Worm (Caenorhabditis elegans): ENCODE measurements around the gene F46B3.1.

DNA sequence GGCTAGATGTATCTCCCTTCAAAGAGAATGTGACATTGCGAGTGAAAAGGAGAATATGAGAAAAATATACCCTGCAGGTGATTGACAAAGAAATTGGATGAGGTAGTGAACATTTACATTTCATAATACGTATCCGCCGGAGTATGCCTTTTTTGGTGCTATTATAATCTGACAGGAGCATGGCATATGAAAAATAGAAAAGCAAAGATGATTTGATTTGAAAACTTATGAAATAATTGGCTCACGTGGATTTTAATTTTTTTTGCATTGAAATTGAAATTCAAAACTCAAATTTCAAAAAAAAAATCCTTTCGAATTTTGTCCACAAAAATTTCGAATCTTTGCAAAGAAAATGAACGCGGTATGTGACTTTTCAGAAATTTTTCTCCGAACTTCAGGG lies 6.0 kb upstream of the F46B3.1 start, which contains the start of gene ttr-11:
- TF ChIP-seq him-1 (tag; optimal IDR thresholded peaks at IDR 0.05) = no peak
- no peak for TF ChIP-seq dao-5 (tag; optimal IDR thresholded peaks at IDR 0.05)
